Worm (Caenorhabditis elegans): Measurements from ENCODE around the gene F40H3.3.

ce11 chrII:6147131-6147530 is 24.2 kb upstream of the F40H3.3 start:
- TF ChIP-seq unc-62 (GFP tag; optimal IDR thresholded peaks at IDR 0.05) (no peak), unc-39 (tag; optimal IDR thresholded peaks at IDR 0.05) (no peak), ztf-11 (tag; optimal IDR thresholded peaks at IDR 0.05) (no peak), lin-32 (GFP tag; optimal IDR thresholded peaks at IDR 0.05) (no peak), snpc-4 (tag; optimal IDR thresholded peaks at IDR 0.05) (no peak), pha-4 (tag; optimal IDR thresholded peaks at IDR 0.05) (no peak), elt-3 (tag; optimal IDR thresholded peaks at IDR 0.05) (no peak), lin-13 (tag; optimal IDR thresholded peaks at IDR 0.05) (no peak), ham-2 (GFP tag; optimal IDR thresholded peaks at IDR 0.05) (no peak)
